Worm (Caenorhabditis elegans) whole organism, L1 larva: ENCODE results near the gene C17H11.1.

Experiments used
- ceh-82 ChIP-seq, 3 experiments: fragments of 150-350 bp in 1 of 3; sonication (generic microtip) in 2 of 3; optimal IDR thresholded peaks; 2 replicates each; lab custom pipeline; 2014 to 2017; ENCODE audit warnings: missing biosample characterization in 3 of 3, missing genetic modification characterization in 3 of 3
- ces-1 ChIP-seq: fragments of 150-350 bp; optimal IDR thresholded peaks from 2 replicates; lab custom pipeline; 2014; ENCODE audit warnings: missing biosample characterization, missing genetic modification reagents, missing genetic modification characterization
- dpl-1 ChIP-seq, 3 experiments: fragments of 150-350 bp in 2 of 3; sonication (generic microtip) in 1 of 3; optimal IDR thresholded peaks; 2 replicates each; lab custom pipeline; 2014 to 2017; ENCODE audit warnings: missing biosample characterization in 3 of 3, missing genetic modification characterization in 3 of 3, missing genetic modification reagents in 3 of 3
- elt-3 ChIP-seq, 6 experiments: fragments of 150-350 bp in 1 of 6; sonication (generic microtip); optimal IDR thresholded peaks; 2 replicates each; lab custom pipeline; 2017 to 2018; ENCODE audit warnings: missing biosample characterization in 6 of 6, missing genetic modification characterization in 6 of 6, inconsistent platforms in 1 of 6
- fkh-10 ChIP-seq: sonication (generic microtip); optimal IDR thresholded peaks from 2 replicates; lab custom pipeline; 2017; ENCODE audit warnings: missing biosample characterization, missing genetic modification reagents, missing genetic modification characterization
- fos-1 ChIP-seq: fragments of 150-350 bp; optimal IDR thresholded peaks from 2 replicates; lab custom pipeline; 2014; ENCODE audit warnings: missing biosample characterization, missing genetic modification characterization
- nhr-237 ChIP-seq: fragments of 150-350 bp; optimal IDR thresholded peaks from 2 replicates; lab custom pipeline; 2014; ENCODE audit warnings: missing biosample characterization, missing genetic modification characterization
- nhr-84 ChIP-seq: sonication (generic microtip); optimal IDR thresholded peaks from 2 replicates; lab custom pipeline; 2017; ENCODE audit warnings: missing biosample characterization, missing genetic modification characterization
- sptf-1 ChIP-seq: fragments of 150-350 bp; optimal IDR thresholded peaks from 2 replicates; lab custom pipeline; 2014; ENCODE audit warnings: missing biosample characterization, missing genetic modification characterization
- unc-62 ChIP-seq: fragments of 150-350 bp; optimal IDR thresholded peaks from 2 replicates; lab custom pipeline; 2014; ENCODE audit warnings: missing biosample characterization, missing genetic modification reagents, missing genetic modification characterization
- ztf-11 ChIP-seq, 2 experiments: sonication (generic microtip); optimal IDR thresholded peaks; 2 replicates each; lab custom pipeline; 2016 to 2017; ENCODE audit warnings: missing genetic modification characterization in 2 of 2, missing biosample characterization in 1 of 2, missing compliant biosample characterization in 1 of 2
- ztf-4 ChIP-seq: fragments of 150-350 bp; optimal IDR thresholded peaks from 2 replicates; lab custom pipeline; 2014; ENCODE audit warnings: missing biosample characterization, missing genetic modification characterization

DNA sequence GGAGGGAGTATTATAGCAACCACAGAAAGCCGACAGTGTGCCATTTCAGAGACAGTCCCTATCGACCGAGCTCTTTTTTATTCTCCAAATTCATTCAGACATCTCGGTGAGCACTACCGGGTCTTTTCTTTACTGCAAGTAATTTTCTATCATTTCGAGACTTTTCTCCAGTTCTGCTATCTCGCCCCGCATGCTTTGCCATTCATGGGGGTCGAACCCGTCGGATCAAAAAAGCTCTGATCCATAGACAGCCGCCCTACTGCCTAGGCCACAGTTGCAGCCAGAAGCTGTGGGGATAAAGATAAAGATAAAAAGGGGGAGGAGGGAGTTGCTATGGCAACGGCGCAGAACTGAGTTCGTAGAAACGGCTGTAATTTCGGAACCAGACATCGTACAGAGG is 22.3 kb upstream of the C17H11.1 start:
- TF ChIP-seq dpl-1 (GFP tag; optimal IDR thresholded peaks at IDR 0.05; lab: Kevin White, UChicago) (no peak), nhr-84 (tag; lab: Kevin White, UChicago) (no peak), ceh-82 (tag; optimal IDR thresholded peaks at IDR 0.05; lab: Kevin White, UChicago) (no peak), nhr-237 (tag; lab: Kevin White, UChicago) (no peak), elt-3 (tag; optimal IDR thresholded peaks at IDR 0.05; lab: Kevin White, UChicago) (no peak), ztf-4 (tag; lab: Kevin White, UChicago) (no peak), unc-62 (GFP tag; lab: Kevin White, UChicago) (no peak), fos-1 (tag; lab: Kevin White, UChicago) (no peak), fkh-10 (GFP tag; lab: Kevin White, UChicago) (no peak), ztf-11 (tag; optimal IDR thresholded peaks at IDR 0.05; lab: Kevin White, UChicago) (no peak), sptf-1 (no peak), ces-1 (GFP tag; lab: Kevin White, UChicago) (no peak)
